Worm (Caenorhabditis elegans) whole organism, young adult: ENCODE data around the gene sre-35.

Source experiments
- B0019.2 ChIP-seq: fragments of 200-800 bp; sonication (Bioruptor generic); conservative IDR thresholded peaks from 2 replicates; pipeline ENCODE4 v1.3.6; 2022; ENCODE audit warnings: missing genetic modification reagents, missing genetic modification characterization, missing compliant biosample characterization
- B0261.1 ChIP-seq: sonication (generic microtip); optimal IDR thresholded peaks from 2 replicates; lab custom pipeline; 2016; ENCODE audit warnings: mild to moderate bottlenecking, missing genetic modification characterization, moderate library complexity, missing compliant biosample characterization
- C06A6.2 ChIP-seq: fragments of 200-800 bp; sonication (Bioruptor generic); conservative IDR thresholded peaks from 2 replicates; pipeline ENCODE4 v1.3.6; 2022; ENCODE audit warnings: missing genetic modification characterization, missing compliant biosample characterization
- D2030.7 ChIP-seq: fragments of 200-800 bp; sonication (Bioruptor generic); IDR thresholded peaks from 2 replicates; pipeline ENCODE4 v1.3.6; 2022; ENCODE audit warnings: missing genetic modification reagents, missing genetic modification characterization, missing compliant biosample characterization
- F22D6.2 ChIP-seq: sonication (generic microtip); optimal IDR thresholded peaks from 2 replicates; lab custom pipeline; 2016; ENCODE audit warnings: mild to moderate bottlenecking, missing genetic modification characterization, missing compliant biosample characterization
- F23B12.7 ChIP-seq: sonication (generic microtip); optimal IDR thresholded peaks from 2 replicates; lab custom pipeline; 2017; ENCODE audit warnings: missing genetic modification characterization, mild to moderate bottlenecking, missing compliant biosample characterization, antibody characterized with exemption, moderate library complexity; ENCODE audit not compliant: insufficient read depth
- F37B4.10 ChIP-seq: fragments of 200-800 bp; sonication (Bioruptor generic); IDR thresholded peaks from 2 replicates; pipeline ENCODE4 v1.3.6; 2022; ENCODE audit warnings: missing genetic modification characterization, missing compliant biosample characterization
- F39B2.1 ChIP-seq: fragments of 200-800 bp; sonication (Bioruptor generic); IDR thresholded peaks from 2 replicates; pipeline ENCODE4 v1.3.6; 2022; ENCODE audit warnings: missing genetic modification reagents, missing genetic modification characterization, missing compliant biosample characterization
- F49E8.2 ChIP-seq: sonication (generic microtip); optimal IDR thresholded peaks from 3 replicates; lab custom pipeline; 2017; ENCODE audit warnings: missing genetic modification characterization, mild to moderate bottlenecking, missing compliant biosample characterization, antibody characterized with exemption, moderate library complexity; ENCODE audit not compliant: insufficient read depth
- K12H6.12 ChIP-seq: fragments of 200-800 bp; sonication (Bioruptor generic); optimal IDR thresholded peaks from 2 replicates; lab custom pipeline; 2018; ENCODE audit warnings: mild to moderate bottlenecking, missing genetic modification characterization, missing compliant biosample characterization
- T26A5.8 ChIP-seq: sonication (generic microtip); optimal IDR thresholded peaks from 2 replicates; lab custom pipeline; 2016; ENCODE audit warnings: missing genetic modification characterization, missing compliant biosample characterization
- Y53F4B.3 ChIP-seq: fragments of 200-800 bp; sonication (Bioruptor generic); IDR thresholded peaks from 2 replicates; pipeline ENCODE4 v1.3.6; 2022; ENCODE audit warnings: missing genetic modification reagents, missing genetic modification characterization, missing compliant biosample characterization
- Y56A3A.18 ChIP-seq: fragments of 200-800 bp; sonication (Bioruptor generic); IDR thresholded peaks from 2 replicates; pipeline ENCODE4 v1.3.6; 2022; ENCODE audit warnings: missing genetic modification reagents, missing genetic modification characterization, missing compliant biosample characterization
- Y67H2A.10 ChIP-seq: fragments of 200-800 bp; sonication (Bioruptor generic); conservative IDR thresholded peaks from 2 replicates; pipeline ENCODE4 v1.3.6; 2022; ENCODE audit warnings: missing genetic modification reagents, missing genetic modification characterization, missing compliant biosample characterization
- Y95B8A.8 ChIP-seq: fragments of 200-800 bp; sonication (Bioruptor generic); IDR thresholded peaks from 2 replicates; pipeline ENCODE4 v1.3.6; 2022; ENCODE audit warnings: missing genetic modification reagents, missing genetic modification characterization, missing compliant biosample characterization
- akir-1 ChIP-seq: fragments of 200-800 bp; sonication (Bioruptor generic); optimal IDR thresholded peaks from 2 replicates; lab custom pipeline; 2018; ENCODE audit warnings: mild to moderate bottlenecking, missing genetic modification characterization, moderate library complexity, missing compliant biosample characterization
- ama-1 ChIP-seq, 3 experiments: fragments of 150-350 bp in 1 of 3; sonication (generic microtip) in 2 of 3; optimal IDR thresholded peaks; 2 replicates each; lab custom pipeline; 2014 to 2018; ENCODE audit warnings: missing biosample characterization in 2 of 3, missing genetic modification characterization in 2 of 3, missing genetic modification reagents in 2 of 3
- aptf-3 ChIP-seq: fragments of 200-800 bp; sonication (Bioruptor generic); IDR thresholded peaks from 2 replicates; pipeline ENCODE4 v1.3.6; 2022; ENCODE audit warnings: missing genetic modification characterization, missing compliant biosample characterization
- athp-1 ChIP-seq: sonication (generic microtip); optimal IDR thresholded peaks from 2 replicates; lab custom pipeline; 2017; ENCODE audit warnings: mild to moderate bottlenecking, missing genetic modification characterization, missing compliant biosample characterization
- attf-3 ChIP-seq: fragments of 200-800 bp; sonication (Bioruptor generic); conservative IDR thresholded peaks from 2 replicates; pipeline ENCODE4 v1.3.6; 2022; ENCODE audit warnings: missing genetic modification reagents, missing genetic modification characterization, missing compliant biosample characterization
- bed-1 ChIP-seq: fragments of 200-800 bp; sonication (Bioruptor generic); IDR thresholded peaks from 2 replicates; pipeline ENCODE4 v1.3.6; 2022; ENCODE audit warnings: missing genetic modification reagents, missing genetic modification characterization, missing compliant biosample characterization
- ceh-27 ChIP-seq: fragments of 200-800 bp; sonication (Bioruptor generic); optimal IDR thresholded peaks from 2 replicates; lab custom pipeline; 2018; ENCODE audit warnings: mild to moderate bottlenecking, missing genetic modification characterization, moderate library complexity, missing compliant biosample characterization
- ceh-91 ChIP-seq: fragments of 200-800 bp; sonication (Bioruptor generic); IDR thresholded peaks from 2 replicates; pipeline ENCODE4 v1.3.6; 2022; ENCODE audit warnings: missing genetic modification reagents, missing genetic modification characterization, missing compliant biosample characterization
- dpl-1 ChIP-seq: fragments of 150-350 bp; optimal IDR thresholded peaks from 2 replicates; lab custom pipeline; 2014; ENCODE audit warnings: missing biosample characterization, missing genetic modification reagents, missing genetic modification characterization
- fkh-3 ChIP-seq: sonication (generic microtip); optimal IDR thresholded peaks from 2 replicates; lab custom pipeline; 2016; ENCODE audit warnings: mild to moderate bottlenecking, missing genetic modification characterization, missing compliant biosample characterization
- him-1 ChIP-seq: sonication (generic microtip); optimal IDR thresholded peaks from 2 replicates; lab custom pipeline; 2016; ENCODE audit warnings: missing genotype, missing genetic modification reagents, missing genetic modification characterization, missing compliant biosample characterization
- hlh-26 ChIP-seq: fragments of 200-800 bp; sonication (Bioruptor generic); conservative IDR thresholded peaks from 2 replicates; pipeline ENCODE4 v1.3.6; 2022; ENCODE audit warnings: missing genetic modification reagents, missing genetic modification characterization, missing compliant biosample characterization
- hmg-1.2 ChIP-seq: fragments of 200-800 bp; sonication (Bioruptor generic); IDR thresholded peaks from 2 replicates; pipeline ENCODE4 v1.3.6; 2022; ENCODE audit warnings: missing genetic modification reagents, missing genetic modification characterization, missing compliant biosample characterization
- hrde-1 ChIP-seq: sonication (generic microtip); optimal IDR thresholded peaks from 2 replicates; lab custom pipeline; 2016; ENCODE audit warnings: missing genetic modification characterization, mild to moderate bottlenecking, missing compliant biosample characterization, moderate library complexity, missing genotype, missing genetic modification reagents, borderline replicate concordance
- lin-35 ChIP-seq, 3 experiments: fragments of 150-350 bp in 2 of 3; sonication (generic microtip) in 1 of 3; optimal IDR thresholded peaks; 2 replicates each; lab custom pipeline; 2014 to 2018; ENCODE audit warnings: missing biosample characterization in 3 of 3, missing genetic modification characterization in 3 of 3, missing genetic modification reagents in 3 of 3
- lsl-1 ChIP-seq: fragments of 200-800 bp; sonication (Bioruptor generic); optimal IDR thresholded peaks from 2 replicates; lab custom pipeline; 2018; ENCODE audit warnings: mild to moderate bottlenecking, missing genetic modification characterization, moderate library complexity, missing compliant biosample characterization
- madf-6 ChIP-seq: fragments of 200-800 bp; sonication (Bioruptor generic); IDR thresholded peaks from 2 replicates; pipeline ENCODE4 v1.3.6; 2022; ENCODE audit warnings: missing genetic modification reagents, missing genetic modification characterization, missing compliant biosample characterization
- mes-4 ChIP-seq: sonication (generic microtip); optimal IDR thresholded peaks from 2 replicates; lab custom pipeline; 2016; ENCODE audit warnings: missing genotype, missing genetic modification characterization, missing compliant biosample characterization
- nfyb-1 ChIP-seq: fragments of 200-800 bp; sonication (Bioruptor generic); IDR thresholded peaks from 2 replicates; pipeline ENCODE4 v1.3.6; 2022; ENCODE audit warnings: missing genetic modification reagents, missing genetic modification characterization, missing compliant biosample characterization
- pha-4 ChIP-seq: fragments of 150-350 bp; sonication (generic microtip); optimal IDR thresholded peaks from 2 replicates; lab custom pipeline; 2014; ENCODE audit warnings: missing biosample characterization, missing genetic modification reagents, missing genetic modification characterization
- rpc-1 ChIP-seq, 2 experiments: fragments of 150-350 bp in 1 of 2; sonication (generic microtip) in 1 of 2; optimal IDR thresholded peaks; 2 replicates each; lab custom pipeline; 2014 to 2018; ENCODE audit warnings: missing biosample characterization in 1 of 2, missing genetic modification characterization in 1 of 2, missing genetic modification reagents in 1 of 2, missing genotype in 1 of 2
- somi-1 ChIP-seq: fragments of 200-800 bp; sonication (Bioruptor generic); optimal IDR thresholded peaks from 2 replicates; lab custom pipeline; 2018; ENCODE audit warnings: mild to moderate bottlenecking, missing genetic modification characterization, missing compliant biosample characterization
- tlf-1 ChIP-seq: fragments of 200-800 bp; sonication (Bioruptor generic); optimal IDR thresholded peaks from 2 replicates; lab custom pipeline; 2018; ENCODE audit warnings: mild to moderate bottlenecking, missing genetic modification characterization, missing compliant biosample characterization
- unc-62 ChIP-seq: fragments of 150-350 bp; optimal IDR thresholded peaks from 2 replicates; lab custom pipeline; 2014; ENCODE audit warnings: missing biosample characterization, missing genetic modification reagents, missing genetic modification characterization
- ztf-18 ChIP-seq: sonication (generic microtip); optimal IDR thresholded peaks from 2 replicates; lab custom pipeline; 2016; ENCODE audit warnings: missing genotype, mild to moderate bottlenecking, missing genetic modification characterization, missing compliant biosample characterization
- ztf-22 ChIP-seq: fragments of 200-800 bp; sonication (Bioruptor generic); optimal IDR thresholded peaks from 2 replicates; lab custom pipeline; 2018; ENCODE audit warnings: mild to moderate bottlenecking, missing genetic modification characterization, moderate library complexity, missing compliant biosample characterization
- ztf-28 ChIP-seq: fragments of 200-800 bp; sonication (Bioruptor generic); IDR thresholded peaks from 2 replicates; pipeline ENCODE4 v1.3.6; 2022; ENCODE audit warnings: missing genetic modification reagents, missing genetic modification characterization, missing compliant biosample characterization

sre-35 gene

ce11 chrII:12459422-12459821 is 6.8 kb upstream of the sre-35 start, which contains the start of gene tag-281 (continued):
- TF ChIP-seq D2030.7 (GFP tag; lab: Robert Waterston, UW): peak; percentile 28; the same call in 1 of the 2 replicates
- TF ChIP-seq hrde-1 (tag; lab: Kevin White, UChicago): no peak
- TF ChIP-seq him-1 (tag; lab: Kevin White, UChicago): no peak
- no peak for TF ChIP-seq bed-1 (GFP tag; lab: Robert Waterston, UW)
- TF ChIP-seq Y95B8A.8 (GFP tag; lab: Robert Waterston, UW): no peak
- peak; percentile 38; the same call in 1 of the 2 replicates for TF ChIP-seq attf-3
- no peak for TF ChIP-seq fkh-3 (tag; lab: Kevin White, UChicago)
- TF ChIP-seq athp-1 (tag; lab: Kevin White, UChicago): peak; percentile 25
- no peak for TF ChIP-seq ama-1 (optimal IDR thresholded peaks at IDR 0.05; lab: Kevin White, UChicago)
- TF ChIP-seq ama-1 (GFP tag; optimal IDR thresholded peaks at IDR 0.05; lab: Kevin White, UChicago): no peak
- TF ChIP-seq lin-35 (GFP tag; optimal IDR thresholded peaks at IDR 0.05; lab: Kevin White, UChicago): peak; percentile 36 to 96 (median 75)
- no peak for TF ChIP-seq akir-1 (GFP tag; lab: Kevin White, UChicago)
- TF ChIP-seq Y53F4B.3 (GFP tag; lab: Robert Waterston, UW): no peak
- no peak for TF ChIP-seq C06A6.2
- TF ChIP-seq hlh-26 (GFP tag; lab: Robert Waterston, UW): no peak
- TF ChIP-seq ceh-91 (GFP tag; lab: Robert Waterston, UW): peak; percentile 35; the same call in 1 of the 2 replicates
- TF ChIP-seq ztf-28 (GFP tag; lab: Robert Waterston, UW): no peak
- TF ChIP-seq dpl-1 (GFP tag; lab: Kevin White, UChicago): peak; percentile 89
- TF ChIP-seq F37B4.10 (GFP tag; lab: Robert Waterston, UW): no peak
- no peak for TF ChIP-seq Y56A3A.18 (GFP tag; lab: Robert Waterston, UW)
- peak; percentile 100 for TF ChIP-seq hmg-1.2 (GFP tag; lab: Robert Waterston, UW)
- no peak for TF ChIP-seq nfyb-1 (GFP tag; lab: Robert Waterston, UW)
- TF ChIP-seq K12H6.12 (tag; lab: Kevin White, UChicago): peak; percentile 9
- peak; percentile 66 for TF ChIP-seq lsl-1 (GFP tag; lab: Kevin White, UChicago)
- TF ChIP-seq mes-4 (tag; lab: Kevin White, UChicago): no peak
- TF ChIP-seq F39B2.1 (GFP tag; lab: Robert Waterston, UW): no peak
- no peak for TF ChIP-seq F23B12.7 (tag; lab: Kevin White, UChicago)
- TF ChIP-seq B0019.2: no peak
- TF ChIP-seq T26A5.8 (tag; lab: Kevin White, UChicago): no peak
- TF ChIP-seq madf-6 (GFP tag; lab: Robert Waterston, UW): peak; percentile 79
- no peak for TF ChIP-seq aptf-3 (GFP tag; lab: Robert Waterston, UW)
- TF ChIP-seq rpc-1 (optimal IDR thresholded peaks at IDR 0.05; lab: Kevin White, UChicago): no peak
- no peak for TF ChIP-seq rpc-1 (tag; optimal IDR thresholded peaks at IDR 0.05; lab: Kevin White, UChicago)
- no peak for TF ChIP-seq ceh-27 (GFP tag; lab: Kevin White, UChicago)
- TF ChIP-seq pha-4: peak; percentile 44
- no peak for TF ChIP-seq ztf-18
- no peak for TF ChIP-seq unc-62 (GFP tag; lab: Kevin White, UChicago)
- TF ChIP-seq B0261.1 (tag; lab: Kevin White, UChicago): no peak
- no peak for TF ChIP-seq somi-1 (GFP tag; lab: Kevin White, UChicago)
- no peak for TF ChIP-seq Y67H2A.10
- no peak for TF ChIP-seq tlf-1 (GFP tag; lab: Kevin White, UChicago)
- no peak for TF ChIP-seq F22D6.2 (tag; lab: Kevin White, UChicago)
- TF ChIP-seq F49E8.2 (tag; lab: Kevin White, UChicago): peak; percentile 41
- no peak for TF ChIP-seq ztf-22 (GFP tag; lab: Kevin White, UChicago)
